Fruit fly (Drosophila melanogaster) whole organism: Measurements from ENCODE around the gene obe.

ENCODE experiments used
- CG8478 ChIP-seq: fragments of >200 bp; optimal IDR thresholded peaks from 2 replicates; lab custom pipeline; 2018; ENCODE audit warnings: inconsistent platforms
- Dll ChIP-seq: fragments of >200 bp; optimal IDR thresholded peaks from 2 replicates; lab custom pipeline; 2017
- EcR ChIP-seq, 2 experiments: fragments of >200 bp; optimal IDR thresholded peaks; 2 replicates each; lab custom pipeline; 2017; ENCODE audit warnings: missing biosample characterization in 2 of 2, missing genetic modification characterization in 2 of 2, missing genetic modification reagents in 2 of 2
- pan ChIP-seq: fragments of >200 bp; optimal IDR thresholded peaks from 2 replicates; lab custom pipeline; 2017
- psq ChIP-seq: fragments of >200 bp; optimal IDR thresholded peaks from 2 replicates; lab custom pipeline; 2017
- usp ChIP-seq: fragments of >200 bp; optimal IDR thresholded peaks from 2 replicates; lab custom pipeline; 2017; ENCODE audit warnings: missing biosample characterization, missing genetic modification characterization, mixed read lengths

DNA sequence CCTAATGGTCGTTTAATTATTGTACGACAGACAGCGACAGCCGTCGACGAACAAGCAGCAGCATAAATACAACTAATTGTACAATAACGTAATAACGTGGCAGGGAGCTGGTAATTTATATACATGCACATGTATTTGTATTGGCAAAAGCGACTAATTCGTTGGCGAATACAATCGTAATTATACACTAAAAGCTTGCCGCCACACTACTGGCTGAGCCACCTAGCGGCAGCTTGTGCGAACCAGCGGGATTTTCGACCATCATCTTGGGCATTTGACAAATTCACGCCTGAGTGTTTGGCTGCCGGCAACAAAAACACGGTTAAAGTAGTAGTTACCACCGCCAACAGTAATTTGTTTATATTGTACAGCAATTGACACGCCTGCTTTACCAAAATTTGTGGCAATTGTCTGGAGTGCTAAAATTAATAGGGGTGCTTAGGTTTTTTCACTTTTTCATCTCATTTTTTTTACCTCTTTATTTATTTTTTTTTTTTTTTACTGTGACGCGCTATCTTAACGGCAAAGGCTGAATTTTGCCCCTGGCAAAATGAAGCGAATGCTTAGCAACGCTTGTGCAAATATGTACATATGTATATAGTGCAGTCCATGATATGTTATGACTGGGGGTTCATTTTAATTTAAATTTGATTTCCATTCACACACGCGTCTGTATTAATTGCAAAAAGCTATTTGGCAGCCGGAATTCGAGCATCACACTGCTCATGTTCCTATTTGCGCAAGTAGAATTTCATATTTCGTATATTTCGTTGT, 17.7 kb upstream of the obe start:
- no peak for TF ChIP-seq psq (lab: Kevin White, UChicago)
- no peak for TF ChIP-seq Dll
- no peak for TF ChIP-seq pan (lab: Kevin White, UChicago)
- TF ChIP-seq CG8478 (lab: Kevin White, UChicago), result no peak
- TF ChIP-seq EcR (GFP tag; optimal IDR thresholded peaks at IDR 0.05; lab: Kevin White, UChicago), result no peak
- no peak for TF ChIP-seq usp
